4 fruit fly cellular contexts compared by ENCODE assay signal in genomic region chrX:14923277-14924019, dm6.
A peak's percentile ranks its signal among the peaks of the same experiment; 100 is the strongest.
TF ChIP-seq lines count a peak whose summit lies in the region.

TSS of gene CG9503 (minus strand) at chrX:14923493.

- peak; percentile 21 for TF ChIP-seq CTCF in whole organism, embryonic (GFP tag; optimal IDR thresholded peaks at IDR 0.05; lab: Kevin White, UChicago)

TF ChIP-seq in whole organism, adult, 20 proteins besides CTCF, POLR2A, EP300 and RAD21:
- TF ChIP-seq CG7045 (GFP tag; optimal IDR thresholded peaks at IDR 0.05; lab: Kevin White, UChicago) (no peak), ovo (GFP tag; optimal IDR thresholded peaks at IDR 0.05; lab: Kevin White, UChicago) (peak; percentile 35)

TF ChIP-seq in whole organism, embryonic, 481 proteins besides CTCF, POLR2A, EP300 and RAD21 (continues in another document):
- no peak for TF ChIP-seq CG8290 (GFP tag; optimal IDR thresholded peaks at IDR 0.05; lab: Kevin White, UChicago)
- TF ChIP-seq CG8290 (tag; optimal IDR thresholded peaks at IDR 0.05; lab: Kevin White, UChicago) = no peak
- TF ChIP-seq CG42726 (GFP tag; IDR thresholded peaks at IDR 0.05; lab: Robert Waterston, UW; ENCODE audit: partially characterized antibody) = no peak
- no peak for TF ChIP-seq CG14965 (GFP tag; optimal IDR thresholded peaks at IDR 0.05; lab: Kevin White, UChicago; ENCODE audit: borderline replicate concordance)
- TF ChIP-seq HmgZ (tag; optimal IDR thresholded peaks at IDR 0.05; lab: Kevin White, UChicago) = no peak
- TF ChIP-seq Awh (GFP tag; IDR thresholded peaks at IDR 0.05; lab: Robert Waterston, UW) = no peak
- TF ChIP-seq run (tag; optimal IDR thresholded peaks at IDR 0.05; lab: Kevin White, UChicago) = no peak
- TF ChIP-seq exex (tag; optimal IDR thresholded peaks at IDR 0.05; lab: Kevin White, UChicago) = no peak
- no peak for TF ChIP-seq Fer1 (GFP tag; optimal IDR thresholded peaks at IDR 0.05; lab: Kevin White, UChicago)
- TF ChIP-seq tin (GFP tag; optimal IDR thresholded peaks at IDR 0.05; lab: Kevin White, UChicago) = no peak
- TF ChIP-seq D (optimal IDR thresholded peaks at IDR 0.05; lab: Kevin White, UChicago) = no peak
- no peak for TF ChIP-seq D (GFP tag; optimal IDR thresholded peaks at IDR 0.05; lab: Kevin White, UChicago)
- no peak for TF ChIP-seq CG3065 (GFP tag; optimal IDR thresholded peaks at IDR 0.05; lab: Kevin White, UChicago)
- no peak for TF ChIP-seq gsb (GFP tag; IDR thresholded peaks at IDR 0.05; lab: Robert Waterston, UW)
- no peak for TF ChIP-seq hth (optimal IDR thresholded peaks at IDR 0.05; lab: Kevin White, UChicago)
- no peak for TF ChIP-seq CG2678 (tag; optimal IDR thresholded peaks at IDR 0.05; lab: Kevin White, UChicago)
- TF ChIP-seq kah (GFP tag; optimal IDR thresholded peaks at IDR 0.05; lab: Kevin White, UChicago) = no peak
- TF ChIP-seq Deaf1 (tag; optimal IDR thresholded peaks at IDR 0.05; lab: Kevin White, UChicago) = peak; percentile 9
- no peak for TF ChIP-seq CG6765 (GFP tag; optimal IDR thresholded peaks at IDR 0.05; lab: Kevin White, UChicago)
- TF ChIP-seq croc (GFP tag; conservative IDR thresholded peaks at IDR 0.05; lab: Robert Waterston, UW) = no peak
- TF ChIP-seq crol (GFP tag; IDR thresholded peaks at IDR 0.05; lab: Robert Waterston, UW) = peak; percentile 27; the same call in 1 of the 2 replicates
- no peak for TF ChIP-seq CG10147 (GFP tag; optimal IDR thresholded peaks at IDR 0.05; lab: Kevin White, UChicago)
- no peak for TF ChIP-seq Mad (GFP tag; optimal IDR thresholded peaks at IDR 0.05; lab: Kevin White, UChicago)
- no peak for TF ChIP-seq Abd-B (GFP tag; optimal IDR thresholded peaks at IDR 0.05; lab: Kevin White, UChicago)
- TF ChIP-seq br (optimal IDR thresholded peaks at IDR 0.05; lab: Kevin White, UChicago) = no peak
- no peak for TF ChIP-seq CG11723 (GFP tag; optimal IDR thresholded peaks at IDR 0.05; lab: Kevin White, UChicago)
- no peak for TF ChIP-seq Lhr (GFP tag; optimal IDR thresholded peaks at IDR 0.05; lab: Kevin White, UChicago)
- no peak for TF ChIP-seq fd64A (GFP tag; optimal IDR thresholded peaks at IDR 0.05; lab: Kevin White, UChicago)
- TF ChIP-seq Doc2 (GFP tag; IDR thresholded peaks at IDR 0.05; lab: Robert Waterston, UW) = no peak
- TF ChIP-seq lmd (GFP tag; IDR thresholded peaks at IDR 0.05; lab: Robert Waterston, UW) = no peak
- TF ChIP-seq pros (GFP tag; optimal IDR thresholded peaks at IDR 0.05; lab: Kevin White, UChicago) = no peak

TF ChIP-seq in whole organism, prepupa, 60 proteins besides CTCF, POLR2A, EP300 and RAD21:
- TF ChIP-seq svp (GFP tag; lab: Kevin White, UChicago) (peak; percentile 20), CG6854 (GFP tag; optimal IDR thresholded peaks at IDR 0.05; lab: Kevin White, UChicago) (peak; percentile 25), esn (GFP tag; optimal IDR thresholded peaks at IDR 0.05; lab: Kevin White, UChicago) (peak; percentile 30), Eip75B (GFP tag; optimal IDR thresholded peaks at IDR 0.05; lab: Kevin White, UChicago) (no peak), Eip78C (GFP tag; lab: Kevin White, UChicago) (peak; percentile 47), CG15336 (GFP tag; IDR thresholded peaks at IDR 0.05; lab: Robert Waterston, UW) (peak; percentile 29; the same call in 1 of the 2 replicates), Met (GFP tag; optimal IDR thresholded peaks at IDR 0.05; lab: Kevin White, UChicago) (no peak), fd85E (GFP tag; optimal IDR thresholded peaks at IDR 0.05; lab: Kevin White, UChicago) (no peak), vri (GFP tag; optimal IDR thresholded peaks at IDR 0.05; lab: Kevin White, UChicago) (peak; percentile 2), CG8119 (GFP tag; IDR thresholded peaks at IDR 0.05; lab: Robert Waterston, UW) (no peak), CG6792 (GFP tag; optimal IDR thresholded peaks at IDR 0.05; lab: Kevin White, UChicago) (no peak), CG3919 (GFP tag; optimal IDR thresholded peaks at IDR 0.05; lab: Kevin White, UChicago) (no peak), Blimp-1 (GFP tag; optimal IDR thresholded peaks at IDR 0.05; lab: Kevin White, UChicago) (peak; percentile 63), CG34406 (GFP tag; optimal IDR thresholded peaks at IDR 0.05; lab: Kevin White, UChicago) (no peak)

TF ChIP-seq in whole organism, wandering third instar larva, 38 proteins besides CTCF, POLR2A, EP300 and RAD21:
- TF ChIP-seq OdsH (GFP tag; optimal IDR thresholded peaks at IDR 0.05; lab: Kevin White, UChicago) (no peak), Sp1 (GFP tag; optimal IDR thresholded peaks at IDR 0.05; lab: Kevin White, UChicago) (peak; percentile 10), psq (GFP tag; optimal IDR thresholded peaks at IDR 0.05; lab: Kevin White, UChicago) (peak; percentile 42)
